Worm (Caenorhabditis elegans) whole organism, young adult: ENCODE measurements around the gene fzo-1.
"Not testable (repeated sequence)": the region's sequence is repeated elsewhere in the genome, so short reads cannot be mapped to it uniquely, and the experiment has no call there.

Experiments used
- B0336.3 ChIP-seq: fragments of 200-800 bp; sonication (Bioruptor generic); IDR thresholded peaks from 2 replicates; pipeline ENCODE4 v1.3.6; 2022; ENCODE audit warnings: missing genetic modification characterization, missing compliant biosample characterization
- F52B5.7 ChIP-seq: sonication (generic microtip); optimal IDR thresholded peaks from 2 replicates; lab custom pipeline; 2016; ENCODE audit warnings: mild to moderate bottlenecking, missing genetic modification characterization, missing compliant biosample characterization
- ama-1 ChIP-seq, 3 experiments: fragments of 150-350 bp in 1 of 3; sonication (generic microtip) in 2 of 3; optimal IDR thresholded peaks; 2 replicates each; lab custom pipeline; 2014 to 2018; ENCODE audit warnings: missing biosample characterization in 2 of 3, missing genetic modification characterization in 2 of 3, missing genetic modification reagents in 2 of 3
- lin-35 ChIP-seq, 3 experiments: fragments of 150-350 bp in 2 of 3; sonication (generic microtip) in 1 of 3; optimal IDR thresholded peaks; 2 replicates each; lab custom pipeline; 2014 to 2018; ENCODE audit warnings: missing biosample characterization in 3 of 3, missing genetic modification characterization in 3 of 3, missing genetic modification reagents in 3 of 3
- snpc-4 ChIP-seq, 5 experiments: fragments of 150-350 bp in 1 of 5; sonication (generic microtip) in 4 of 5; optimal IDR thresholded peaks; 2 replicates each; lab custom pipeline; 2014 to 2018; ENCODE audit warnings: missing genetic modification characterization in 5 of 5, missing biosample characterization in 3 of 5, antibody characterized with exemption in 2 of 5, mild to moderate bottlenecking in 2 of 5, missing compliant biosample characterization in 2 of 5, missing genotype in 2 of 5, moderate library complexity in 2 of 5, missing genetic modification reagents in 1 of 5
- tbx-9 ChIP-seq: sonication (generic microtip); optimal IDR thresholded peaks from 2 replicates; lab custom pipeline; 2016; ENCODE audit warnings: borderline replicate concordance, missing genetic modification characterization, inconsistent platforms, missing compliant biosample characterization

- TF ChIP-seq F52B5.7 (tag; lab: Kevin White, UChicago); snpc-4 (GFP tag; optimal IDR thresholded peaks at IDR 0.05; lab: Kevin White, UChicago); snpc-4 (tag; optimal IDR thresholded peaks at IDR 0.05; lab: Kevin White, UChicago); lin-35 (GFP tag; optimal IDR thresholded peaks at IDR 0.05; lab: Kevin White, UChicago); B0336.3; ama-1 (optimal IDR thresholded peaks at IDR 0.05; lab: Kevin White, UChicago); ama-1 (GFP tag; optimal IDR thresholded peaks at IDR 0.05; lab: Kevin White, UChicago); tbx-9 (tag; lab: Kevin White, UChicago): not testable (repeated sequence)
Observed at ce11 chrII:5876511-5876910, 40.5 kb upstream of the fzo-1 start, which contains the start of gene F55C12.2.
